Worm (Caenorhabditis elegans): Measurements from ENCODE around the gene vha-2.

- TF ChIP-seq him-1 (tag; optimal IDR thresholded peaks at IDR 0.05) = no peak
- TF ChIP-seq W03F9.2 (tag; optimal IDR thresholded peaks at IDR 0.05) = no peak
These were observed 6.0 kb upstream of the vha-2 start for ce11 chrIII:9775916-9776315.
